Worm (Caenorhabditis elegans): ENCODE data around the gene cht-4.
A peak's percentile ranks its signal among the peaks of the same experiment; 100 is the strongest.

Gene cht-4

DNA sequence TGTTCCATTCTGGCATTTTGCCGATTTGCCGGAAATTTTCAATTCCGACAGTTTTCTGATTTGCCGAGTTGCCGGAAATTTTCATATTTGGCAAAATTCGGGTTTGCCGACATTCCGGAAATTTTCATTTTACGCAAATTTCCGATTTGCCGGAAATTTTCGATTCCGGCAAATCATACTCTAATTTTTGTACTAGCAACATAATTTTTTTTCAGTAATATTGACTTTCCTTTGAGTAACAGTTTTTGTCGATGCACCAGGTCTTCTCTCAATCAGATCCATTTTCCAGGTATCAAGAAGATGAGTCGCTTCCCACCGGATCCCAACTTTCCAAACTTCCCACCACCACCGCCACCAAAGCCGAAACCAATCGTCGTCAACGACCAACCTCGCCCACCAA lies 16.1 kb downstream of the cht-4 start, which contains the start of gene Y22D7AL.3:
Gene Y22D7AL.3, plus strand, starts transcription at position 301 of the 400 bp plus-strand sequence.
- TF ChIP-seq zfh-2 (GFP tag; conservative IDR thresholded peaks at IDR 0.05) (0 out of 2 replicates have a peak, but pooled peaks have one; percentile 16), F23B12.7 (tag; optimal IDR thresholded peaks at IDR 0.05; ENCODE audit: insufficient read depth) (no peak), sea-2 (GFP tag; IDR thresholded peaks at IDR 0.05) (no peak), cebp-2 (GFP tag; IDR thresholded peaks at IDR 0.05) (0 out of 2 replicates have a peak, but pooled peaks have one; percentile 66)

DNA sequence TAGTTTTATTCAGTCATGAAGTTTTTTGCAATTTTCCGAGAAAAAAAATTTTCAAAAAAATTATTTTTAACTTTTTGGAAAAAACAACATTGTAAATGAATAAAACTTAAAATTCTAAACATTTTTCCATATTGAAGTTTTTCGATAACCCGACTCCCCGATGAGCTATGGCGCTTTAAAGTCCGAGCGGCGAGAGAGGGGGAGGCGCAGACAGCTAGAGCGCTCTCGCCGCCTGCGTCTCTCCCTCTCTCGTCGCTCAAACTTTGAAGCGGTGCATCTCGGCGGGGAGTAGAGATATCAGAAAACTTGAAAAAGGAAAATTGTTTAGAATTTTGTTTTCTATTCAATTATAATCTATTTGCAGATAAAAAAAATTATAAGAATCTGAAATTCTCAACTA lies 18.9 kb downstream of the cht-4 start:
- TF ChIP-seq egrh-3 (GFP tag; IDR thresholded peaks at IDR 0.05) (peak; percentile 20; the same call in 1 of the 2 replicates), egl-44 (GFP tag; IDR thresholded peaks at IDR 0.05) (no peak), zfh-2 (GFP tag; conservative IDR thresholded peaks at IDR 0.05) (peak; percentile 65)

DNA sequence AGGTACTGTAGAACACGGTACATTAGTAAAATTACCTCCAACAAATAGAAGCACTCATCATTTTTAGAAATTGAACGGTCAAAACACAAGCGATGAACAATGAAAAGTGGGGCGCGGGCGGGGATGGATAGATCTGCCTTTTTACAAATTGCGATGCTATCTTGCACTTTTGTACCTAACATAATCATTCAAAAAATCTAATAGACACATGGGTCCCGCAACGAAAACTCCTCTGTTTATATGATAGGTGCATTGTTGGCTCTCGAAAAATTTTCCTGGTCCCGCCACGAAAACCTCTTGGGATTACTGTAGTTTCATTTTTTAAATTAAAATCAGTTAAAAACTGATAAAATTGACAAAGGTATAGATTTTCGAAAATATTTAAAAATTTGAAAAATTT lies 23.0 kb downstream of the cht-4 start, which contains the start of gene Y22D7AL.11:
Gene Y22D7AL.11, minus strand, starts transcription at position 101 of the 400 bp plus-strand sequence.
- TF ChIP-seq efl-1 (GFP tag; optimal IDR thresholded peaks at IDR 0.05) (no peak), nhr-27 (tag; optimal IDR thresholded peaks at IDR 0.05) (no peak), Y56A3A.18 (GFP tag; IDR thresholded peaks at IDR 0.05) (no peak), B0261.1 (tag; optimal IDR thresholded peaks at IDR 0.05) (no peak)

DNA sequence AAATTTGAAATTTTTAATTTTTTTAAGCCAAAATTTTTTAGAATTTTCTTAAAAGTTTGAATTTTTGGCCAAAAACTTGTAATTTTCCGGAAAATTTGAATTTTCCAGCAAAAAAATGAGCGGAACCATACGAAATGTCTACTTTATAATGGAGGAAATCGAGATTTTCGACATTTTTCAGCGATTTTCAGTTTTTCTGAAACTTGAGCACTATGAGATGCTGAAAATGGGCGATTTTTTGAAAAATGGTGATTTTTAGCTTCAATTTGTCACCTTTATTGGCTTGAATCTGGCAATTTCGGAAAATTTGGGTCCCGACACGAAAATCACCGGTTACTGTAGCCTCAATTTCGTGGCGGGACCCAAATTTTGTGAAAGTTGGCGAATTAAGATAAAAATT lies 30.8 kb downstream of the cht-4 start, which contains the start of gene Y22D7AL.4:
Gene Y22D7AL.4, plus strand, starts transcription at position 109 of the 400 bp plus-strand sequence.
- TF ChIP-seq dox-1 (GFP tag; IDR thresholded peaks at IDR 0.05), result no peak
- no peak for TF ChIP-seq F23B12.7 (tag; optimal IDR thresholded peaks at IDR 0.05; ENCODE audit: insufficient read depth)
- TF ChIP-seq Y67H2A.10 (GFP tag; conservative IDR thresholded peaks at IDR 0.05), result no peak
- TF ChIP-seq bed-1 (GFP tag; IDR thresholded peaks at IDR 0.05), result no peak
- TF ChIP-seq efl-1 (GFP tag; optimal IDR thresholded peaks at IDR 0.05), result no peak
- 0 out of 2 replicates have a peak, but pooled peaks have one; percentile 26 for TF ChIP-seq mcd-1 (GFP tag; IDR thresholded peaks at IDR 0.05)
- no peak for TF ChIP-seq attf-5 (GFP tag; optimal IDR thresholded peaks at IDR 0.05)
- no peak for TF ChIP-seq sptf-2 (GFP tag; optimal IDR thresholded peaks at IDR 0.05)
- TF ChIP-seq zim-3 (tag; optimal IDR thresholded peaks at IDR 0.05), result peak; percentile 80
- 0 out of 2 replicates have a peak, but pooled peaks have one; percentile 24 for TF ChIP-seq F33H1.4 (GFP tag; IDR thresholded peaks at IDR 0.05)
- TF ChIP-seq repo-1 (tag; optimal IDR thresholded peaks at IDR 0.05), result peak; percentile 30
- no peak for TF ChIP-seq rec-8 (tag; optimal IDR thresholded peaks at IDR 0.05)
- TF ChIP-seq chd-7 (tag; optimal IDR thresholded peaks at IDR 0.05), result no peak
- no peak for TF ChIP-seq ztf-22 (GFP tag; optimal IDR thresholded peaks at IDR 0.05)
- TF ChIP-seq Y56A3A.18 (GFP tag; IDR thresholded peaks at IDR 0.05), result 0 out of 2 replicates have a peak, but pooled peaks have one; percentile 34
- no peak for TF ChIP-seq sdz-38 (tag; optimal IDR thresholded peaks at IDR 0.05)
- TF ChIP-seq gei-17 (GFP tag; optimal IDR thresholded peaks at IDR 0.05), result no peak
- no peak for TF ChIP-seq hlh-12 (tag; optimal IDR thresholded peaks at IDR 0.05)
- no peak for TF ChIP-seq pha-4 (tag; optimal IDR thresholded peaks at IDR 0.05)
- TF ChIP-seq nfyb-1 (GFP tag; IDR thresholded peaks at IDR 0.05), result peak; percentile 69; the same call in 1 of the 2 replicates
- TF ChIP-seq madf-10 (tag; optimal IDR thresholded peaks at IDR 0.05), result no peak
- TF ChIP-seq ztf-26 (tag; optimal IDR thresholded peaks at IDR 0.05), result no peak
- TF ChIP-seq F10E7.11 (tag; optimal IDR thresholded peaks at IDR 0.05), result no peak
- no peak for TF ChIP-seq aptf-3 (GFP tag; IDR thresholded peaks at IDR 0.05)
- no peak for TF ChIP-seq B0336.3 (GFP tag; IDR thresholded peaks at IDR 0.05)
- TF ChIP-seq atf-7 (tag; optimal IDR thresholded peaks at IDR 0.05), result no peak
- TF ChIP-seq lir-1 (GFP tag; conservative IDR thresholded peaks at IDR 0.05), result no peak
